Worm (Caenorhabditis elegans) whole organism, early embryonic: ENCODE measurements around the gene F02H6.2.

Experiments used
- B0310.2 ChIP-seq: sonication (generic microtip); optimal IDR thresholded peaks from 2 replicates; lab custom pipeline; 2016; ENCODE audit warnings: mild to moderate bottlenecking, missing genetic modification characterization, missing compliant biosample characterization
- hmg-4 ChIP-seq: fragments of 200-800 bp; sonication (Bioruptor generic); optimal IDR thresholded peaks from 2 replicates; lab custom pipeline; 2018; ENCODE audit warnings: mild to moderate bottlenecking, missing genetic modification characterization, missing compliant biosample characterization

DNA sequence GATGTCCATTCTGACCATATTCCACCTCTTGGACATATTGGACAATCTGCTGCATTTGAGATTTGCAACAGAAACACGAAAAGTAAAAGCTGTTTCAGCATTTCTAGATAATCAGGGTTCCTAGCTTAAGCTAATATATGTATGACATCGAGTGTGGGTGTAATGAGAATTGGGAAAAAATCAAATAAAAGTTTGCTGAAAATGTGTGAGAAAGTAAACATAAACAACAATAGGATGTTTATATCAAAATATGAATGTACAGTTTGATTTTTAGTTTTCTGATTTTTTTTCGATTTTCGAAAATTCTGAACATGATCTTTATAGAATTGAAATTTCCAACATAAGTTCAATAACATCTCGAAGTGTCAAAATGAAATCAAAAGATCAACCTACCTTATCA, 34.5 kb downstream of the F02H6.2 start, which contains the start of gene F02H6.6:
- TF ChIP-seq B0310.2 (tag; lab: Kevin White, UChicago): no peak
- no peak for TF ChIP-seq hmg-4
